Worm (Caenorhabditis elegans) whole organism, young adult: ENCODE results near the gene T01G1.2.

Experiments used
- C06A6.2 ChIP-seq: fragments of 200-800 bp; sonication (Bioruptor generic); conservative IDR thresholded peaks from 2 replicates; pipeline ENCODE4 v1.3.6; 2022; ENCODE audit warnings: missing genetic modification characterization, missing compliant biosample characterization
- F23B12.7 ChIP-seq: sonication (generic microtip); optimal IDR thresholded peaks from 2 replicates; lab custom pipeline; 2017; ENCODE audit warnings: missing genetic modification characterization, mild to moderate bottlenecking, missing compliant biosample characterization, antibody characterized with exemption, moderate library complexity; ENCODE audit not compliant: insufficient read depth
- T07F8.4 ChIP-seq: sonication (generic microtip); optimal IDR thresholded peaks from 2 replicates; lab custom pipeline; 2016; ENCODE audit warnings: mild to moderate bottlenecking, missing genetic modification characterization, moderate library complexity, missing compliant biosample characterization
- Y53F4B.3 ChIP-seq: fragments of 200-800 bp; sonication (Bioruptor generic); IDR thresholded peaks from 2 replicates; pipeline ENCODE4 v1.3.6; 2022; ENCODE audit warnings: missing genetic modification reagents, missing genetic modification characterization, missing compliant biosample characterization
- Y67H2A.10 ChIP-seq: fragments of 200-800 bp; sonication (Bioruptor generic); conservative IDR thresholded peaks from 2 replicates; pipeline ENCODE4 v1.3.6; 2022; ENCODE audit warnings: missing genetic modification reagents, missing genetic modification characterization, missing compliant biosample characterization
- Y95B8A.8 ChIP-seq: fragments of 200-800 bp; sonication (Bioruptor generic); IDR thresholded peaks from 2 replicates; pipeline ENCODE4 v1.3.6; 2022; ENCODE audit warnings: missing genetic modification reagents, missing genetic modification characterization, missing compliant biosample characterization
- ama-1 ChIP-seq, 3 experiments: fragments of 150-350 bp in 1 of 3; sonication (generic microtip) in 2 of 3; optimal IDR thresholded peaks; 2 replicates each; lab custom pipeline; 2014 to 2018; ENCODE audit warnings: missing biosample characterization in 2 of 3, missing genetic modification characterization in 2 of 3, missing genetic modification reagents in 2 of 3
- aptf-2 ChIP-seq: fragments of 200-800 bp; sonication (Bioruptor generic); conservative IDR thresholded peaks from 2 replicates; pipeline ENCODE4 v1.3.6; 2022; ENCODE audit warnings: missing genetic modification reagents, missing genetic modification characterization, missing compliant biosample characterization
- attf-5 ChIP-seq: fragments of 200-800 bp; sonication (Bioruptor generic); optimal IDR thresholded peaks from 2 replicates; lab custom pipeline; 2018; ENCODE audit warnings: mild to moderate bottlenecking, missing genetic modification characterization, missing compliant biosample characterization
- cebp-1 ChIP-seq, 2 experiments: fragments of 200-800 bp in 1 of 2; sonication (Bioruptor generic) in 1 of 2; sonication (generic microtip) in 1 of 2; IDR thresholded peaks in 1 of 2; optimal IDR thresholded peaks in 1 of 2; 2 replicates each; pipeline versions ENCODE4 v1.3.6 to Lab custom; 2017 to 2022; ENCODE audit warnings: missing compliant biosample characterization in 2 of 2, missing genetic modification characterization in 2 of 2, mild to moderate bottlenecking in 1 of 2, missing genetic modification reagents in 1 of 2, moderate library complexity in 1 of 2
- ceh-40 ChIP-seq: fragments of 200-800 bp; sonication (Bioruptor generic); IDR thresholded peaks from 2 replicates; pipeline ENCODE4 v1.3.6; 2022; ENCODE audit warnings: missing genetic modification characterization, missing compliant biosample characterization
- egl-44 ChIP-seq: fragments of 200-800 bp; sonication (Bioruptor generic); IDR thresholded peaks from 2 replicates; pipeline ENCODE4 v1.3.6; 2022; ENCODE audit warnings: missing genetic modification reagents, missing genetic modification characterization, missing compliant biosample characterization
- ets-4 ChIP-seq: fragments of 200-800 bp; sonication (Bioruptor generic); optimal IDR thresholded peaks from 2 replicates; lab custom pipeline; 2018; ENCODE audit warnings: mild to moderate bottlenecking, missing genetic modification characterization, missing compliant biosample characterization
- hlh-12 ChIP-seq: sonication (generic microtip); optimal IDR thresholded peaks from 2 replicates; lab custom pipeline; 2016; ENCODE audit warnings: missing genetic modification characterization, missing compliant biosample characterization
- hmg-1.2 ChIP-seq: fragments of 200-800 bp; sonication (Bioruptor generic); IDR thresholded peaks from 2 replicates; pipeline ENCODE4 v1.3.6; 2022; ENCODE audit warnings: missing genetic modification reagents, missing genetic modification characterization, missing compliant biosample characterization
- hrde-1 ChIP-seq: sonication (generic microtip); optimal IDR thresholded peaks from 2 replicates; lab custom pipeline; 2016; ENCODE audit warnings: missing genetic modification characterization, mild to moderate bottlenecking, missing compliant biosample characterization, moderate library complexity, missing genotype, missing genetic modification reagents, borderline replicate concordance
- let-607 ChIP-seq, 2 experiments: fragments of 200-800 bp in 1 of 2; sonication (Bioruptor generic) in 1 of 2; sonication (generic microtip) in 1 of 2; optimal IDR thresholded peaks; 2 replicates each; lab custom pipeline; 2016 to 2018; ENCODE audit warnings: mild to moderate bottlenecking in 2 of 2, missing compliant biosample characterization in 2 of 2, missing genetic modification characterization in 2 of 2, moderate library complexity in 2 of 2, missing genotype in 1 of 2
- lin-26 ChIP-seq: fragments of 200-800 bp; sonication (Bioruptor generic); IDR thresholded peaks from 2 replicates; pipeline ENCODE4 v1.3.6; 2022; ENCODE audit warnings: missing genetic modification reagents, missing genetic modification characterization, missing compliant biosample characterization
- madf-10 ChIP-seq: sonication (generic microtip); optimal IDR thresholded peaks from 2 replicates; lab custom pipeline; 2016; ENCODE audit warnings: mild to moderate bottlenecking, missing genetic modification characterization, missing compliant biosample characterization
- mcd-1 ChIP-seq: fragments of 200-800 bp; sonication (Bioruptor generic); IDR thresholded peaks from 2 replicates; pipeline ENCODE4 v1.3.6; 2022; ENCODE audit warnings: missing genetic modification reagents, missing genetic modification characterization, missing compliant biosample characterization
- mxl-1 ChIP-seq: sonication (generic microtip); optimal IDR thresholded peaks from 2 replicates; lab custom pipeline; 2016; ENCODE audit warnings: missing genetic modification characterization, missing compliant biosample characterization
- nhr-80 ChIP-seq: sonication (generic microtip); optimal IDR thresholded peaks from 2 replicates; lab custom pipeline; 2016; ENCODE audit warnings: missing genetic modification characterization, missing compliant biosample characterization
- nhr-90 ChIP-seq: sonication (generic microtip); optimal IDR thresholded peaks from 2 replicates; lab custom pipeline; 2016; ENCODE audit warnings: missing genotype, mild to moderate bottlenecking, missing genetic modification characterization, missing compliant biosample characterization
- pha-4 ChIP-seq: fragments of 150-350 bp; sonication (generic microtip); optimal IDR thresholded peaks from 2 replicates; lab custom pipeline; 2014; ENCODE audit warnings: missing biosample characterization, missing genetic modification reagents, missing genetic modification characterization
- snpc-1.1 ChIP-seq: sonication (generic microtip); optimal IDR thresholded peaks from 2 replicates; lab custom pipeline; 2017; ENCODE audit warnings: missing genetic modification characterization, mild to moderate bottlenecking, missing compliant biosample characterization, antibody characterized with exemption, moderate library complexity, missing genotype, missing genetic modification reagents; ENCODE audit not compliant: insufficient read depth
- somi-1 ChIP-seq: fragments of 200-800 bp; sonication (Bioruptor generic); optimal IDR thresholded peaks from 2 replicates; lab custom pipeline; 2018; ENCODE audit warnings: mild to moderate bottlenecking, missing genetic modification characterization, missing compliant biosample characterization
- tbp1 ChIP-seq: fragments of 200-800 bp; sonication (Bioruptor generic); optimal IDR thresholded peaks from 2 replicates; lab custom pipeline; 2018; ENCODE audit warnings: mild to moderate bottlenecking, missing genetic modification characterization, missing compliant biosample characterization
- tbx-9 ChIP-seq: sonication (generic microtip); optimal IDR thresholded peaks from 2 replicates; lab custom pipeline; 2016; ENCODE audit warnings: borderline replicate concordance, missing genetic modification characterization, inconsistent platforms, missing compliant biosample characterization
- tlf-1 ChIP-seq: fragments of 200-800 bp; sonication (Bioruptor generic); optimal IDR thresholded peaks from 2 replicates; lab custom pipeline; 2018; ENCODE audit warnings: mild to moderate bottlenecking, missing genetic modification characterization, missing compliant biosample characterization
- unc-62 ChIP-seq: fragments of 150-350 bp; optimal IDR thresholded peaks from 2 replicates; lab custom pipeline; 2014; ENCODE audit warnings: missing biosample characterization, missing genetic modification reagents, missing genetic modification characterization
- xnd-1 ChIP-seq: sonication (generic microtip); optimal IDR thresholded peaks from 2 replicates; lab custom pipeline; 2016; ENCODE audit warnings: missing genotype, missing genetic modification reagents, missing genetic modification characterization, missing compliant biosample characterization
- zim-3 ChIP-seq: sonication (generic microtip); optimal IDR thresholded peaks from 2 replicates; lab custom pipeline; 2017; ENCODE audit warnings: mild to moderate bottlenecking, missing genetic modification characterization, moderate library complexity, missing compliant biosample characterization
- ztf-22 ChIP-seq: fragments of 200-800 bp; sonication (Bioruptor generic); optimal IDR thresholded peaks from 2 replicates; lab custom pipeline; 2018; ENCODE audit warnings: mild to moderate bottlenecking, missing genetic modification characterization, moderate library complexity, missing compliant biosample characterization
- ztf-28 ChIP-seq: fragments of 200-800 bp; sonication (Bioruptor generic); IDR thresholded peaks from 2 replicates; pipeline ENCODE4 v1.3.6; 2022; ENCODE audit warnings: missing genetic modification reagents, missing genetic modification characterization, missing compliant biosample characterization

Gene T01G1.2

ce11 chrIV:11352768-11353167 lies 1.4 kb upstream of the T01G1.2 start (continued):
- no peak for TF ChIP-seq snpc-1.1
- TF ChIP-seq ztf-28, result no peak
- no peak for TF ChIP-seq T07F8.4
- TF ChIP-seq nhr-90, result no peak
- TF ChIP-seq, all 124 proteins: peak for 0

- TF ChIP-seq F23B12.7, result no peak
- no peak for TF ChIP-seq unc-62 (GFP tag; lab: Kevin White, UChicago)
- TF ChIP-seq tlf-1 (GFP tag; lab: Kevin White, UChicago), result no peak
- no peak for TF ChIP-seq lin-26
- TF ChIP-seq aptf-2, result no peak
- no peak for TF ChIP-seq ets-4 (GFP tag; lab: Kevin White, UChicago)
- TF ChIP-seq mxl-1 (tag; lab: Kevin White, UChicago), result no peak
Observed at ce11 chrIV:11359769-11360168, 5.6 kb downstream of the T01G1.2 start, which contains the start of gene klp-12. TSS of gene klp-12 (minus strand) at chrIV:11359869.

ce11 chrIV:11361409-11361808 lies 7.2 kb downstream of the T01G1.2 start, which contains the start of gene T01G1.4:
TSS of gene T01G1.4 (minus strand) at chrIV:11361509.
- TF ChIP-seq hrde-1 (tag; lab: Kevin White, UChicago), result no peak
- TF ChIP-seq xnd-1, result no peak

- TF ChIP-seq ceh-40 (GFP tag; lab: Robert Waterston, UW) (no peak), madf-10 (tag; lab: Kevin White, UChicago) (no peak), hmg-1.2 (GFP tag; lab: Robert Waterston, UW) (peak; percentile 87), nhr-80 (tag; lab: Kevin White, UChicago) (peak; percentile 45), attf-5 (GFP tag; lab: Kevin White, UChicago) (peak; percentile 28), cebp-1 (GFP tag; IDR thresholded peaks at IDR 0.05; lab: Robert Waterston, UW) (peak; percentile 90), cebp-1 (tag; optimal IDR thresholded peaks at IDR 0.05; lab: Kevin White, UChicago) (peak; percentile 96)
Observed at ce11 chrIV:11363806-11364562, 9.8 kb downstream of the T01G1.2 start.

ce11 chrIV:11371645-11372044 lies 17.4 kb downstream of the T01G1.2 start, which contains the start of gene sec-31:
TSS of gene sec-31 (minus strand) at chrIV:11371792.
- no peak for TF ChIP-seq Y53F4B.3 (GFP tag; lab: Robert Waterston, UW)
- no peak for TF ChIP-seq ama-1 (optimal IDR thresholded peaks at IDR 0.05; lab: Kevin White, UChicago)
- TF ChIP-seq ama-1 (GFP tag; optimal IDR thresholded peaks at IDR 0.05; lab: Kevin White, UChicago), result no peak
- no peak for TF ChIP-seq egl-44 (GFP tag; lab: Robert Waterston, UW)
- TF ChIP-seq hlh-12 (tag; lab: Kevin White, UChicago), result no peak
- TF ChIP-seq pha-4 (tag; lab: Kevin White, UChicago), result no peak
- TF ChIP-seq mcd-1, result peak; percentile 37
- no peak for TF ChIP-seq Y95B8A.8
- no peak for TF ChIP-seq ztf-28
- TF ChIP-seq tbx-9 (tag; lab: Kevin White, UChicago), result no peak
- no peak for TF ChIP-seq C06A6.2 (GFP tag; lab: Robert Waterston, UW)
- no peak for TF ChIP-seq somi-1 (GFP tag; lab: Kevin White, UChicago)
- no peak for TF ChIP-seq ztf-22 (GFP tag; lab: Kevin White, UChicago)
- peak in 1 of 2 experiments; percentile 29 for TF ChIP-seq let-607 (tag; optimal IDR thresholded peaks at IDR 0.05; lab: Kevin White, UChicago)
- TF ChIP-seq zim-3 (tag; lab: Kevin White, UChicago), result no peak
- no peak for TF ChIP-seq Y67H2A.10 (GFP tag; lab: Robert Waterston, UW)
- no peak for TF ChIP-seq tbp1
